Fruit fly (Drosophila melanogaster) whole organism, embryonic: ENCODE results near the gene CG5500.
A peak's percentile ranks its signal among the peaks of the same experiment; 100 is the strongest.

ENCODE experiments used
- Atf-2 ChIP-seq: fragments of 200-800 bp; sonication (Bioruptor generic); optimal IDR thresholded peaks from 2 replicates; lab custom pipeline; 2016; ENCODE audit warnings: missing biosample characterization, missing genetic modification characterization
- Bgb ChIP-seq: fragments of 200-800 bp; sonication (Bioruptor generic); IDR thresholded peaks from 2 replicates; pipeline ENCODE4 v1.3.6; 2022; ENCODE audit warnings: missing biosample characterization, missing genetic modification characterization; ENCODE audit not compliant: partially characterized antibody
- CG10274 ChIP-seq: fragments of 200-800 bp; sonication (Bioruptor generic); optimal IDR thresholded peaks from 3 replicates; lab custom pipeline; 2017; ENCODE audit warnings: missing biosample characterization, mild to moderate bottlenecking, missing genetic modification characterization
- CG10462 ChIP-seq: fragments of 200-800 bp; sonication (Bioruptor generic); optimal IDR thresholded peaks from 2 replicates; lab custom pipeline; 2016; ENCODE audit warnings: missing biosample characterization, missing genetic modification characterization
- CG13894 ChIP-seq: fragments of 200-800 bp; sonication (Bioruptor generic); optimal IDR thresholded peaks from 3 replicates; lab custom pipeline; 2018; ENCODE audit warnings: missing biosample characterization, mild to moderate bottlenecking, missing genetic modification characterization, moderate library complexity
- CG14667 ChIP-seq: fragments of 200-800 bp; sonication (Bioruptor generic); IDR thresholded peaks from 2 replicates; pipeline ENCODE4 v1.3.6; 2022; ENCODE audit warnings: missing biosample characterization, missing genetic modification characterization
- CG16815 ChIP-seq: fragments of 200-800 bp; sonication (Bioruptor generic); optimal IDR thresholded peaks from 3 replicates; lab custom pipeline; 2017; ENCODE audit warnings: missing biosample characterization, mild to moderate bottlenecking, missing genetic modification characterization
- CG17361 ChIP-seq: fragments of 200-800 bp; sonication (Bioruptor generic); IDR thresholded peaks from 3 replicates; pipeline ENCODE4 v1.3.6; 2022; ENCODE audit warnings: missing biosample characterization, missing genetic modification characterization
- CG17385 ChIP-seq: fragments of 200-800 bp; sonication (Bioruptor generic); optimal IDR thresholded peaks from 3 replicates; lab custom pipeline; 2018; ENCODE audit warnings: missing biosample characterization, mild to moderate bottlenecking, missing genetic modification characterization
- CG17912 ChIP-seq: fragments of 200-800 bp; sonication (Bioruptor generic); optimal IDR thresholded peaks from 2 replicates; lab custom pipeline; 2018; ENCODE audit warnings: missing biosample characterization, mild to moderate bottlenecking, missing genetic modification characterization
- CG18599 ChIP-seq: fragments of 200-800 bp; sonication (Bioruptor generic); optimal IDR thresholded peaks from 3 replicates; lab custom pipeline; 2017; ENCODE audit warnings: missing biosample characterization, missing genetic modification characterization, mild to moderate bottlenecking, moderate library complexity, missing genetic modification reagents
- CG2199 ChIP-seq: fragments of 200-800 bp; sonication (Bioruptor generic); IDR thresholded peaks from 3 replicates; pipeline ENCODE4 v1.3.6; 2022; ENCODE audit warnings: missing biosample characterization, missing genetic modification characterization
- CG2889 ChIP-seq: fragments of 200-800 bp; sonication (Bioruptor generic); IDR thresholded peaks from 3 replicates; pipeline ENCODE4 v1.3.6; 2022; ENCODE audit warnings: missing biosample characterization, missing genetic modification characterization
- CG32767 ChIP-seq: fragments of 200-800 bp; sonication (Bioruptor generic); IDR thresholded peaks from 2 replicates; pipeline ENCODE4 v1.3.6; 2022; ENCODE audit warnings: missing biosample characterization, missing genetic modification characterization
- CG4360 ChIP-seq: fragments of 200-800 bp; sonication (Bioruptor generic); IDR thresholded peaks from 2 replicates; pipeline ENCODE4 v1.3.6; 2022; ENCODE audit warnings: missing biosample characterization, missing genetic modification characterization
- CG4424 ChIP-seq: fragments of 200-800 bp; sonication (Bioruptor generic); optimal IDR thresholded peaks from 3 replicates; lab custom pipeline; 2016; ENCODE audit warnings: missing biosample characterization, missing genetic modification characterization
- CG5953 ChIP-seq: fragments of 200-800 bp; sonication (Bioruptor generic); IDR thresholded peaks from 2 replicates; pipeline ENCODE4 v1.3.6; 2022; ENCODE audit warnings: missing biosample characterization, missing genetic modification characterization
- CG7963 ChIP-seq: fragments of 200-800 bp; sonication (Bioruptor generic); IDR thresholded peaks from 3 replicates; pipeline ENCODE4 v1.3.6; 2022; ENCODE audit warnings: missing biosample characterization, missing genetic modification characterization; ENCODE audit not compliant: partially characterized antibody
- CG9215 ChIP-seq: fragments of 200-800 bp; sonication (Bioruptor generic); IDR thresholded peaks from 2 replicates; pipeline ENCODE4 v1.3.6; 2022; ENCODE audit warnings: missing biosample characterization, missing genetic modification characterization
- CG9727 ChIP-seq: fragments of 200-800 bp; sonication (Bioruptor generic); optimal IDR thresholded peaks from 3 replicates; lab custom pipeline; 2017; ENCODE audit warnings: missing biosample characterization, mild to moderate bottlenecking, missing genetic modification characterization
- CTCF ChIP-seq: fragments of 200-800 bp; sonication (Bioruptor generic); optimal IDR thresholded peaks from 2 replicates; lab custom pipeline; 2017; ENCODE audit warnings: missing biosample characterization, mild to moderate bottlenecking, missing genetic modification characterization, moderate library complexity
- Dip3 ChIP-seq: fragments of 200-800 bp; sonication (Bioruptor generic); optimal IDR thresholded peaks from 3 replicates; lab custom pipeline; 2016; ENCODE audit warnings: missing biosample characterization, missing genetic modification characterization
- Dll ChIP-seq: fragments of 200-800 bp; sonication (Bioruptor generic); IDR thresholded peaks from 4 replicates; pipeline ENCODE4 v1.3.6; 2022; ENCODE audit warnings: missing biosample characterization, missing genetic modification characterization; ENCODE audit not compliant: partially characterized antibody
- E2f2 ChIP-seq: fragments of 200-800 bp; sonication (Bioruptor generic); IDR thresholded peaks from 2 replicates; pipeline ENCODE4 v1.3.6; 2022; ENCODE audit warnings: missing biosample characterization, missing genetic modification characterization
- Fer1 ChIP-seq: fragments of 200-800 bp; sonication (Bioruptor generic); optimal IDR thresholded peaks from 2 replicates; lab custom pipeline; 2017; ENCODE audit warnings: missing biosample characterization, mild to moderate bottlenecking, missing genetic modification characterization
- HLHmδ ChIP-seq: fragments of 200-800 bp; sonication (Bioruptor generic); optimal IDR thresholded peaks from 2 replicates; lab custom pipeline; 2018; ENCODE audit warnings: missing biosample characterization, mild to moderate bottlenecking, missing genetic modification characterization, moderate library complexity
- Hey ChIP-seq: fragments of 200-800 bp; sonication (Bioruptor generic); optimal IDR thresholded peaks from 3 replicates; lab custom pipeline; 2018; ENCODE audit warnings: missing biosample characterization, mild to moderate bottlenecking, missing genetic modification characterization
- NC2β ChIP-seq: fragments of 200-800 bp; sonication (Bioruptor generic); optimal IDR thresholded peaks from 2 replicates; lab custom pipeline; 2016; ENCODE audit warnings: missing biosample characterization, missing genetic modification characterization
- Nf-YC ChIP-seq: fragments of 200-800 bp; optimal IDR thresholded peaks from 3 replicates; lab custom pipeline; 2019; ENCODE audit warnings: missing biosample characterization, mild to moderate bottlenecking, missing genetic modification characterization, moderate library complexity
- Pdp1 ChIP-seq, 2 experiments: fragments of 200-800 bp; sonication (Bioruptor generic); optimal IDR thresholded peaks; 3 replicates each; lab custom pipeline; 2016; ENCODE audit warnings: missing biosample characterization in 2 of 2, missing genetic modification characterization in 2 of 2, mild to moderate bottlenecking in 1 of 2, moderate library complexity in 1 of 2
- Scr ChIP-seq: fragments of 200-800 bp; sonication (Bioruptor generic); IDR thresholded peaks from 2 replicates; pipeline ENCODE4 v1.3.6; 2022; ENCODE audit warnings: missing biosample characterization, missing genetic modification characterization; ENCODE audit not compliant: partially characterized antibody
- Tbp ChIP-seq: fragments of >200 bp; optimal IDR thresholded peaks from 2 replicates; lab custom pipeline; 2018; ENCODE audit warnings: missing biosample characterization, missing genetic modification characterization
- Xbp1 ChIP-seq: fragments of 200-800 bp; sonication (Bioruptor generic); optimal IDR thresholded peaks from 3 replicates; lab custom pipeline; 2016; ENCODE audit warnings: missing biosample characterization, mild to moderate bottlenecking, missing genetic modification characterization
- Xrp1 ChIP-seq: fragments of 200-800 bp; sonication (Bioruptor generic); IDR thresholded peaks from 2 replicates; pipeline ENCODE4 v1.3.6; 2022; ENCODE audit warnings: missing biosample characterization, missing genetic modification characterization
- YL-1 ChIP-seq: fragments of 200-800 bp; sonication (Bioruptor generic); optimal IDR thresholded peaks from 3 replicates; lab custom pipeline; 2017; ENCODE audit warnings: missing biosample characterization, mild to moderate bottlenecking, missing genetic modification characterization
- ap ChIP-seq: fragments of 200-800 bp; sonication (Bioruptor generic); IDR thresholded peaks from 2 replicates; pipeline ENCODE4 v1.3.6; 2022; ENCODE audit warnings: missing biosample characterization, missing genetic modification characterization
- bsh ChIP-seq, 2 experiments: fragments of 200-800 bp; sonication (Bioruptor generic); optimal IDR thresholded peaks; 2 replicates each; lab custom pipeline; 2017 to 2018; ENCODE audit warnings: mild to moderate bottlenecking in 2 of 2, missing biosample characterization in 2 of 2, missing genetic modification characterization in 2 of 2, moderate library complexity in 1 of 2
- caup ChIP-seq: fragments of 200-800 bp; sonication (Bioruptor generic); optimal IDR thresholded peaks from 3 replicates; lab custom pipeline; 2017; ENCODE audit warnings: missing biosample characterization, mild to moderate bottlenecking, missing genetic modification characterization, moderate library complexity; ENCODE audit not compliant: severe bottlenecking
- cg ChIP-seq: fragments of 200-800 bp; sonication (Bioruptor generic); optimal IDR thresholded peaks from 3 replicates; lab custom pipeline; 2019; ENCODE audit warnings: missing biosample characterization, mild to moderate bottlenecking, missing genetic modification characterization, moderate library complexity
- ftz-f1 ChIP-seq: fragments of 200-800 bp; sonication (Bioruptor generic); optimal IDR thresholded peaks from 2 replicates; lab custom pipeline; 2016; ENCODE audit warnings: missing biosample characterization, missing genetic modification characterization
- gro ChIP-seq: fragments of 200-800 bp; sonication (Bioruptor generic); optimal IDR thresholded peaks from 2 replicates; lab custom pipeline; 2016; ENCODE audit warnings: missing biosample characterization, missing genetic modification characterization
- hkb ChIP-seq, 2 experiments: fragments of 200-800 bp in 1 of 2; fragments of >200 bp in 1 of 2; sonication (Bioruptor generic) in 1 of 2; IDR thresholded peaks in 1 of 2; optimal IDR thresholded peaks in 1 of 2; 2 replicates each; pipeline versions ENCODE4 v1.3.6 to Lab custom; 2017 to 2022; ENCODE audit warnings: missing biosample characterization in 1 of 2, missing genetic modification characterization in 1 of 2
- ind ChIP-seq: fragments of 200-800 bp; sonication (Bioruptor generic); optimal IDR thresholded peaks from 3 replicates; lab custom pipeline; 2016; ENCODE audit warnings: missing biosample characterization, missing genetic modification characterization
- lbe ChIP-seq: fragments of 200-800 bp; sonication (Bioruptor generic); optimal IDR thresholded peaks from 2 replicates; lab custom pipeline; 2016; ENCODE audit warnings: missing biosample characterization, mild to moderate bottlenecking, missing genetic modification characterization
- odd ChIP-seq: fragments of 200-800 bp; sonication (Bioruptor generic); optimal IDR thresholded peaks from 2 replicates; lab custom pipeline; 2017; ENCODE audit warnings: missing biosample characterization, mild to moderate bottlenecking, missing genetic modification characterization
- seq ChIP-seq: fragments of 200-800 bp; sonication (Bioruptor generic); IDR thresholded peaks from 2 replicates; pipeline ENCODE4 v1.3.6; 2022; ENCODE audit warnings: missing biosample characterization, missing genetic modification characterization
- stwl ChIP-seq: fragments of 200-800 bp; sonication (Bioruptor generic); optimal IDR thresholded peaks from 3 replicates; lab custom pipeline; 2018; ENCODE audit warnings: missing biosample characterization, mild to moderate bottlenecking, missing genetic modification characterization, moderate library complexity
- tio ChIP-seq: fragments of 200-800 bp; sonication (Bioruptor generic); optimal IDR thresholded peaks from 2 replicates; lab custom pipeline; 2017; ENCODE audit warnings: missing biosample characterization, missing genetic modification characterization, inconsistent platforms
- unpg ChIP-seq: fragments of 200-800 bp; sonication (Bioruptor generic); optimal IDR thresholded peaks from 3 replicates; lab custom pipeline; 2018; ENCODE audit warnings: missing biosample characterization, mild to moderate bottlenecking, missing genetic modification characterization, moderate library complexity
- vfl ChIP-seq: fragments of 200-800 bp; sonication (Bioruptor generic); optimal IDR thresholded peaks from 2 replicates; lab custom pipeline; 2016; ENCODE audit warnings: missing biosample characterization, missing genetic modification characterization

Gene CG5500

dm6 chr3R:26915463-26915925, 39.1 kb downstream of the CG5500 start, which contains the start of gene CG46339 (continued):
- TF ChIP-seq NC2β (no peak), Xbp1 (GFP tag; lab: Kevin White, UChicago) (no peak), Dll (GFP tag; lab: Robert Waterston, UW) (0 out of 4 replicates have a peak, but pooled peaks have one; percentile 37), vfl (GFP tag; lab: Kevin White, UChicago) (peak; percentile 51), Atf-2 (no peak), CG10274 (GFP tag; lab: Kevin White, UChicago) (no peak), CG4360 (GFP tag; lab: Robert Waterston, UW) (no peak), CG16815 (no peak), Hey (tag; lab: Kevin White, UChicago) (peak; percentile 74), CG17912 (GFP tag; lab: Kevin White, UChicago) (no peak), Pdp1 (GFP tag; optimal IDR thresholded peaks at IDR 0.05; lab: Kevin White, UChicago) (peak in 1 of 2 experiments; percentile 56), unpg (GFP tag; lab: Kevin White, UChicago) (peak; percentile 54), odd (GFP tag; lab: Kevin White, UChicago) (peak; percentile 81), CG2889 (GFP tag; lab: Robert Waterston, UW) (no peak), CG13894 (tag; lab: Kevin White, UChicago) (peak; percentile 87), CG5953 (no peak), tio (GFP tag; lab: Kevin White, UChicago) (no peak), Tbp (GFP tag; lab: Kevin White, UChicago) (no peak), Nf-YC (tag; lab: Kevin White, UChicago) (peak; percentile 41), Fer1 (peak; percentile 92), bsh (GFP tag; optimal IDR thresholded peaks at IDR 0.05; lab: Kevin White, UChicago) (peak in 1 of 2 experiments; percentile 43), CG7963 (GFP tag; lab: Robert Waterston, UW) (no peak), CTCF (no peak), CG17385 (peak; percentile 71), CG10462 (GFP tag; lab: Kevin White, UChicago) (no peak), caup (GFP tag; lab: Kevin White, UChicago) (peak; percentile 94), ftz-f1 (GFP tag; lab: Kevin White, UChicago) (peak; percentile 28), HLHmδ (GFP tag; lab: Kevin White, UChicago) (peak; percentile 84), stwl (tag; lab: Kevin White, UChicago) (peak; percentile 5), CG18599 (GFP tag; lab: Kevin White, UChicago) (peak; percentile 85), gro (GFP tag; lab: Kevin White, UChicago) (peak; percentile 87), E2f2 (0 out of 2 replicates have a peak, but pooled peaks have one; percentile 30), CG4424 (GFP tag; lab: Kevin White, UChicago) (peak; percentile 45), hkb (optimal IDR thresholded peaks at IDR 0.05; lab: Kevin White, UChicago) (no peak), hkb (GFP tag; IDR thresholded peaks at IDR 0.05; lab: Robert Waterston, UW) (peak; percentile 57), CG14667 (no peak), Dip3 (GFP tag; lab: Kevin White, UChicago) (no peak), Xrp1 (GFP tag; lab: Robert Waterston, UW) (peak; percentile 62; the same call in 1 of the 2 replicates), seq (peak; percentile 32; the same call in 1 of the 2 replicates), CG2199 (GFP tag; lab: Robert Waterston, UW) (0 out of 3 replicates have a peak, but pooled peaks have one; percentile 41), Bgb (GFP tag; lab: Robert Waterston, UW) (peak; percentile 69; the same call in 1 of the 2 replicates), Scr (GFP tag; lab: Robert Waterston, UW) (peak; percentile 37), CG9727 (GFP tag; lab: Kevin White, UChicago) (peak; percentile 20), CG32767 (GFP tag; lab: Robert Waterston, UW) (no peak), cg (GFP tag; lab: Kevin White, UChicago) (no peak), lbe (GFP tag; lab: Kevin White, UChicago) (peak; percentile 74), CG9215 (GFP tag; lab: Robert Waterston, UW) (no peak), YL-1 (peak; percentile 16), CG17361 (GFP tag; lab: Robert Waterston, UW) (peak; percentile 72; the same call in 2 of the 3 replicates), ap (GFP tag; lab: Robert Waterston, UW) (no peak), ind (peak; percentile 50)
